Fruit fly (Drosophila melanogaster) whole organism, embryonic: ENCODE results near the gene CG34163.

ENCODE experiments used
- Blimp-1 ChIP-seq: fragments of 200-800 bp; sonication (Bioruptor generic); optimal IDR thresholded peaks from 3 replicates; lab custom pipeline; 2018; ENCODE audit warnings: missing biosample characterization, missing genetic modification characterization, mild to moderate bottlenecking, moderate library complexity, missing genetic modification reagents
- CG10543 ChIP-seq: fragments of 200-800 bp; sonication (Bioruptor generic); optimal IDR thresholded peaks from 3 replicates; lab custom pipeline; 2017; ENCODE audit warnings: missing biosample characterization, mild to moderate bottlenecking, missing genetic modification characterization, moderate library complexity
- CG11456 ChIP-seq: fragments of 200-800 bp; sonication (Bioruptor generic); IDR thresholded peaks from 3 replicates; pipeline ENCODE4 v1.3.6; 2022; ENCODE audit warnings: missing biosample characterization, missing genetic modification characterization
- CG11723 ChIP-seq: fragments of 200-800 bp; sonication (Bioruptor generic); optimal IDR thresholded peaks from 2 replicates; lab custom pipeline; 2017; ENCODE audit warnings: missing biosample characterization, mild to moderate bottlenecking, missing genetic modification characterization
- CG12071 ChIP-seq: fragments of 200-800 bp; sonication (Bioruptor generic); optimal IDR thresholded peaks from 3 replicates; lab custom pipeline; 2018; ENCODE audit warnings: missing biosample characterization, mild to moderate bottlenecking, missing genetic modification characterization
- CG12219 ChIP-seq: fragments of 200-800 bp; sonication (Bioruptor generic); optimal IDR thresholded peaks from 3 replicates; lab custom pipeline; 2018; ENCODE audit warnings: missing biosample characterization, mild to moderate bottlenecking, missing genetic modification characterization
- CG13424 ChIP-seq: fragments of 200-800 bp; sonication (Bioruptor generic); optimal IDR thresholded peaks from 2 replicates; lab custom pipeline; 2019; ENCODE audit warnings: missing biosample characterization, mild to moderate bottlenecking, missing genetic modification characterization, moderate library complexity
- CG13624 ChIP-seq: fragments of 200-800 bp; sonication (Bioruptor generic); optimal IDR thresholded peaks from 2 replicates; lab custom pipeline; 2016; ENCODE audit warnings: missing biosample characterization, missing genetic modification characterization
- CG13894 ChIP-seq: fragments of 200-800 bp; sonication (Bioruptor generic); optimal IDR thresholded peaks from 3 replicates; lab custom pipeline; 2018; ENCODE audit warnings: missing biosample characterization, mild to moderate bottlenecking, missing genetic modification characterization, moderate library complexity
- CG14860 ChIP-seq: fragments of 200-800 bp; sonication (Bioruptor generic); IDR thresholded peaks from 3 replicates; pipeline ENCODE4 v1.3.6; 2022; ENCODE audit warnings: missing biosample characterization, missing genetic modification characterization; ENCODE audit not compliant: partially characterized antibody
- CG15479 ChIP-seq: fragments of 200-800 bp; sonication (Bioruptor generic); optimal IDR thresholded peaks from 3 replicates; lab custom pipeline; 2019; ENCODE audit warnings: missing biosample characterization, mild to moderate bottlenecking, missing genetic modification characterization, moderate library complexity
- CG31441 ChIP-seq: fragments of 200-800 bp; sonication (Bioruptor generic); IDR thresholded peaks from 2 replicates; pipeline ENCODE4 v1.3.6; 2022; ENCODE audit warnings: missing biosample characterization, missing genetic modification characterization
- CG3726 ChIP-seq: fragments of 200-800 bp; sonication (Bioruptor generic); IDR thresholded peaks from 3 replicates; pipeline ENCODE4, ENCODE4 v1.3.6; 2022; ENCODE audit warnings: missing biosample characterization, missing genetic modification characterization
- CG4404 ChIP-seq: fragments of 200-800 bp; sonication (Bioruptor generic); IDR thresholded peaks from 2 replicates; pipeline ENCODE4 v1.3.6; 2022; ENCODE audit warnings: missing biosample characterization, missing genetic modification characterization
- CG4854 ChIP-seq: fragments of 200-800 bp; sonication (Bioruptor generic); optimal IDR thresholded peaks from 2 replicates; lab custom pipeline; 2016; ENCODE audit warnings: missing biosample characterization, missing genetic modification characterization, inconsistent platforms
- CG7745 ChIP-seq: fragments of 200-800 bp; sonication (Bioruptor generic); optimal IDR thresholded peaks from 2 replicates; lab custom pipeline; 2018; ENCODE audit warnings: missing biosample characterization, mild to moderate bottlenecking, missing genetic modification characterization, moderate library complexity
- CG7786 ChIP-seq: fragments of 200-800 bp; sonication (Bioruptor generic); optimal IDR thresholded peaks from 2 replicates; lab custom pipeline; 2016; ENCODE audit warnings: missing biosample characterization, missing genetic modification characterization
- CG7928 ChIP-seq: fragments of 200-800 bp; sonication (Bioruptor generic); optimal IDR thresholded peaks from 2 replicates; lab custom pipeline; 2017; ENCODE audit warnings: missing biosample characterization, mild to moderate bottlenecking, missing genetic modification characterization
- CG8281 ChIP-seq: fragments of 200-800 bp; sonication (Bioruptor generic); optimal IDR thresholded peaks from 2 replicates; lab custom pipeline; 2018; ENCODE audit warnings: missing biosample characterization, mild to moderate bottlenecking, missing genetic modification characterization, moderate library complexity
- CG8765 ChIP-seq: fragments of 200-800 bp; sonication (Bioruptor generic); IDR thresholded peaks from 2 replicates; pipeline ENCODE4 v1.3.6; 2022; ENCODE audit warnings: missing biosample characterization, missing genetic modification characterization
- CG9609 ChIP-seq: fragments of 200-800 bp; sonication (Bioruptor generic); optimal IDR thresholded peaks from 3 replicates; lab custom pipeline; 2016; ENCODE audit warnings: missing biosample characterization, missing genetic modification characterization
- Camta ChIP-seq: fragments of 200-800 bp; sonication (Bioruptor generic); optimal IDR thresholded peaks from 2 replicates; lab custom pipeline; 2016; ENCODE audit warnings: missing biosample characterization, missing genetic modification characterization
- Dll ChIP-seq: fragments of 200-800 bp; sonication (Bioruptor generic); IDR thresholded peaks from 4 replicates; pipeline ENCODE4 v1.3.6; 2022; ENCODE audit warnings: missing biosample characterization, missing genetic modification characterization; ENCODE audit not compliant: partially characterized antibody
- H2.0 ChIP-seq: fragments of 200-800 bp; sonication (Bioruptor generic); IDR thresholded peaks from 2 replicates; pipeline ENCODE4 v1.3.6; 2022; ENCODE audit warnings: missing biosample characterization, missing genetic modification characterization
- HLH3B ChIP-seq: fragments of 200-800 bp; sonication (Bioruptor generic); IDR thresholded peaks from 2 replicates; pipeline ENCODE4 v1.3.6; 2022; ENCODE audit warnings: missing biosample characterization, missing genetic modification characterization
- Hr39 ChIP-seq: fragments of >200 bp; optimal IDR thresholded peaks from 2 replicates; lab custom pipeline; 2017
- Nf-YB ChIP-seq: fragments of 200-800 bp; sonication (Bioruptor generic); optimal IDR thresholded peaks from 3 replicates; lab custom pipeline; 2019; ENCODE audit warnings: missing biosample characterization, mild to moderate bottlenecking, missing genetic modification characterization, moderate library complexity
- PHDP ChIP-seq: fragments of 200-800 bp; sonication (Bioruptor generic); optimal IDR thresholded peaks from 3 replicates; lab custom pipeline; 2018; ENCODE audit warnings: missing biosample characterization, mild to moderate bottlenecking, missing genetic modification characterization, moderate library complexity
- YL-1 ChIP-seq: fragments of 200-800 bp; sonication (Bioruptor generic); optimal IDR thresholded peaks from 3 replicates; lab custom pipeline; 2017; ENCODE audit warnings: missing biosample characterization, mild to moderate bottlenecking, missing genetic modification characterization
- bcd ChIP-seq: fragments of 200-800 bp; sonication (Bioruptor generic); optimal IDR thresholded peaks from 2 replicates; lab custom pipeline; 2017; ENCODE audit warnings: missing biosample characterization, mild to moderate bottlenecking, missing genetic modification characterization
- caup ChIP-seq: fragments of 200-800 bp; sonication (Bioruptor generic); optimal IDR thresholded peaks from 3 replicates; lab custom pipeline; 2017; ENCODE audit warnings: missing biosample characterization, mild to moderate bottlenecking, missing genetic modification characterization, moderate library complexity; ENCODE audit not compliant: severe bottlenecking
- chn ChIP-seq: fragments of 200-800 bp; sonication (Bioruptor generic); optimal IDR thresholded peaks from 2 replicates; lab custom pipeline; 2016; ENCODE audit warnings: missing biosample characterization, missing genetic modification characterization
- da ChIP-seq: fragments of 200-800 bp; sonication (Bioruptor generic); optimal IDR thresholded peaks from 2 replicates; lab custom pipeline; 2016; ENCODE audit warnings: missing biosample characterization, missing genetic modification characterization
- disco-r ChIP-seq: fragments of 200-800 bp; sonication (Bioruptor generic); optimal IDR thresholded peaks from 2 replicates; lab custom pipeline; 2016; ENCODE audit warnings: missing biosample characterization, missing genetic modification characterization
- en ChIP-seq: fragments of 200-800 bp; sonication (Bioruptor generic); optimal IDR thresholded peaks from 2 replicates; lab custom pipeline; 2016; ENCODE audit warnings: missing biosample characterization, missing genetic modification characterization
- ewg ChIP-seq: fragments of 200-800 bp; sonication (Bioruptor generic); optimal IDR thresholded peaks from 3 replicates; lab custom pipeline; 2017; ENCODE audit warnings: mild to moderate bottlenecking, missing biosample characterization, missing genetic modification reagents, missing genetic modification characterization
- gce ChIP-seq: fragments of 200-800 bp; sonication (Bioruptor generic); IDR thresholded peaks from 3 replicates; pipeline ENCODE4 v1.3.6; 2022; ENCODE audit warnings: missing biosample characterization, missing genetic modification characterization
- gsb ChIP-seq: fragments of 200-800 bp; sonication (Bioruptor generic); IDR thresholded peaks from 2 replicates; pipeline ENCODE4 v1.3.6; 2022; ENCODE audit warnings: missing biosample characterization, missing genetic modification characterization
- gsb-n ChIP-seq: fragments of 200-800 bp; sonication (Bioruptor generic); optimal IDR thresholded peaks from 3 replicates; lab custom pipeline; 2018; ENCODE audit warnings: missing biosample characterization, mild to moderate bottlenecking, missing genetic modification characterization
- hb ChIP-seq: fragments of 200-800 bp; sonication (Bioruptor generic); IDR thresholded peaks from 3 replicates; pipeline ENCODE4 v1.3.6; 2022; ENCODE audit warnings: missing biosample characterization, missing genetic modification characterization; ENCODE audit not compliant: partially characterized antibody
- insv ChIP-seq, 2 experiments: fragments of 200-800 bp; sonication (Bioruptor generic); optimal IDR thresholded peaks; 3 replicates each; lab custom pipeline; 2016 to 2018; ENCODE audit warnings: missing biosample characterization in 2 of 2, missing genetic modification characterization in 2 of 2
- jigr1 ChIP-seq: fragments of 200-800 bp; sonication (Bioruptor generic); IDR thresholded peaks from 3 replicates; pipeline ENCODE4 v1.3.6; 2022; ENCODE audit warnings: missing biosample characterization, missing genetic modification characterization
- klu ChIP-seq: fragments of 200-800 bp; sonication (Bioruptor generic); IDR thresholded peaks from 2 replicates; pipeline ENCODE4 v1.3.6; 2022; ENCODE audit warnings: missing biosample characterization, missing genetic modification characterization
- nom ChIP-seq: fragments of 200-800 bp; sonication (Bioruptor generic); optimal IDR thresholded peaks from 2 replicates; lab custom pipeline; 2017; ENCODE audit warnings: missing biosample characterization, missing genetic modification characterization, mild to moderate bottlenecking, moderate library complexity, missing genetic modification reagents
- prd ChIP-seq, 3 experiments: fragments of >200 bp in 2 of 3; fragments of 200-800 bp in 1 of 3; sonication (Bioruptor generic) in 1 of 3; optimal IDR thresholded peaks in 2 of 3; IDR thresholded peaks in 1 of 3; 2 replicates in 2 of 3; 3 replicates in 1 of 3; pipeline versions ENCODE4 v1.3.6 to Lab custom; 2017 to 2022; ENCODE audit warnings: missing biosample characterization in 1 of 3, missing genetic modification characterization in 1 of 3
- sens ChIP-seq: fragments of 200-800 bp; sonication (Bioruptor generic); peaks from one replicate; lab custom pipeline; 2016; ENCODE audit warnings: missing biosample characterization, missing genetic modification characterization
- stwl ChIP-seq: fragments of 200-800 bp; sonication (Bioruptor generic); optimal IDR thresholded peaks from 3 replicates; lab custom pipeline; 2018; ENCODE audit warnings: missing biosample characterization, mild to moderate bottlenecking, missing genetic modification characterization, moderate library complexity
- tgo ChIP-seq: fragments of 200-800 bp; sonication (Bioruptor generic); IDR thresholded peaks from 3 replicates; pipeline ENCODE4 v1.3.6; 2022; ENCODE audit warnings: missing biosample characterization, missing genetic modification characterization
- wor ChIP-seq: fragments of 200-800 bp; sonication (Bioruptor generic); IDR thresholded peaks from 2 replicates; pipeline ENCODE4 v1.3.6; 2022; ENCODE audit warnings: missing biosample characterization, missing genetic modification characterization

CG34163 gene

dm6 chr2L:12004211-12004979 lies 16.3 kb downstream of the CG34163 start (continued):
- peak; percentile 61 for TF ChIP-seq CG12071
- no peak for TF ChIP-seq tgo (GFP tag; lab: Robert Waterston, UW)
- no peak for TF ChIP-seq CG11456 (GFP tag; lab: Robert Waterston, UW)
- peak; percentile 80 for TF ChIP-seq PHDP (tag; lab: Kevin White, UChicago)
- TF ChIP-seq caup (GFP tag; lab: Kevin White, UChicago) = peak; percentile 74
- TF ChIP-seq wor = no peak
- peak; percentile 76 for TF ChIP-seq CG13424
- TF ChIP-seq ewg (GFP tag; lab: Kevin White, UChicago) = peak; percentile 33
- no peak for TF ChIP-seq gce
- TF ChIP-seq nom = no peak
- TF ChIP-seq CG8765 (GFP tag; lab: Robert Waterston, UW) = no peak
- no peak for TF ChIP-seq Dll (GFP tag; lab: Robert Waterston, UW)
- TF ChIP-seq YL-1 (GFP tag; lab: Kevin White, UChicago) = peak; percentile 61
- peak; percentile 2 for TF ChIP-seq disco-r
- TF ChIP-seq CG3726 (GFP tag; lab: Robert Waterston, UW) = no peak
- TF ChIP-seq Nf-YB (GFP tag; lab: Kevin White, UChicago) = no peak
- peak; percentile 38 for TF ChIP-seq CG7928
- TF ChIP-seq CG7745 (tag; lab: Kevin White, UChicago) = peak; percentile 86
- TF ChIP-seq CG13624 (GFP tag; lab: Kevin White, UChicago) = no peak
- TF ChIP-seq gsb (GFP tag; lab: Robert Waterston, UW) = no peak
- no peak for TF ChIP-seq CG4404 (GFP tag; lab: Robert Waterston, UW)
- no peak for TF ChIP-seq klu (GFP tag; lab: Robert Waterston, UW)
- TF ChIP-seq prd (optimal IDR thresholded peaks at IDR 0.05; lab: Kevin White, UChicago) = no peak
- TF ChIP-seq prd (GFP tag; IDR thresholded peaks at IDR 0.05; lab: Robert Waterston, UW) = no peak
- peak; percentile 72 for TF ChIP-seq Camta (GFP tag; lab: Kevin White, UChicago)
- peak; percentile 85 for TF ChIP-seq CG10543 (GFP tag; lab: Kevin White, UChicago)
- TF ChIP-seq da = no peak
- no peak for TF ChIP-seq HLH3B
- TF ChIP-seq CG13894 (tag; lab: Kevin White, UChicago) = peak; percentile 87
- no peak for TF ChIP-seq Hr39 (lab: Kevin White, UChicago)
- peak; percentile 30 for TF ChIP-seq chn (GFP tag; lab: Kevin White, UChicago)
- peak; percentile 36 for TF ChIP-seq bcd (GFP tag; lab: Kevin White, UChicago)
- peak; percentile 95 for TF ChIP-seq sens
- TF ChIP-seq CG4854 (GFP tag; lab: Kevin White, UChicago) = peak; percentile 45
- no peak for TF ChIP-seq H2.0
- no peak for TF ChIP-seq stwl (tag; lab: Kevin White, UChicago)
- no peak for TF ChIP-seq CG7786
- peak; percentile 47 for TF ChIP-seq Blimp-1 (GFP tag; lab: Kevin White, UChicago)
- no peak for TF ChIP-seq insv (GFP tag; optimal IDR thresholded peaks at IDR 0.05; lab: Kevin White, UChicago)
- TF ChIP-seq CG15479 (GFP tag; lab: Kevin White, UChicago) = no peak
- peak; percentile 66 for TF ChIP-seq gsb-n (tag; lab: Kevin White, UChicago)
- TF ChIP-seq CG14860 (GFP tag; lab: Robert Waterston, UW) = no peak
- peak; percentile 30 for TF ChIP-seq en (GFP tag; lab: Kevin White, UChicago)
- TF ChIP-seq CG9609 (GFP tag; lab: Kevin White, UChicago) = peak; percentile 18
- no peak for TF ChIP-seq CG31441 (GFP tag; lab: Robert Waterston, UW)
- no peak for TF ChIP-seq jigr1 (GFP tag; lab: Robert Waterston, UW)
- TF ChIP-seq hb = no peak
- peak; percentile 78 for TF ChIP-seq CG11723 (GFP tag; lab: Kevin White, UChicago)
- peak; percentile 77 for TF ChIP-seq CG12219 (GFP tag; lab: Kevin White, UChicago)
- peak; percentile 33 for TF ChIP-seq CG8281 (tag; lab: Kevin White, UChicago)
